Worm (Caenorhabditis elegans): ENCODE results near the gene snr-3.

Gene snr-3

DNA sequence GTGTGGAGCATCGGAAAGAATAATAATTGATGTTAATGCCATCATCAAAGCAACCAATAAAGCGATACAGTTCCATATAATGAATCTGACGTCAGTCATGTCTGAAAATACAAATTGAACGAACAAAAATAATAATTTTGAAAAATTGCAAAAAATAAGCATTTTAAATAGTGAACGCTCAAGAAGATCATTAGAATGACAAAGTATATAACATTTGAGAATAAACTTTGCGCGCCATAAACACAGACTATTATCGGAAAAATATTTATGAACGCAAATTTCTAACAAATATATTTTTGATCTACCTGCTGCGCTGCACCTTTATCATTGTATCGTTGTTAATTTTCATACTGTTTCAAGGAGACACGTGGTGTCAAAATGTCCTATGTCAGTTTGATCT, 11.9 kb upstream of the snr-3 start, which contains the start of gene R05G9.3:
Gene R05G9.3 (minus strand): TSS at position 101 of the 400 bp plus-strand sequence.
- TF ChIP-seq unc-62 (GFP tag; optimal IDR thresholded peaks at IDR 0.05) = no peak

DNA sequence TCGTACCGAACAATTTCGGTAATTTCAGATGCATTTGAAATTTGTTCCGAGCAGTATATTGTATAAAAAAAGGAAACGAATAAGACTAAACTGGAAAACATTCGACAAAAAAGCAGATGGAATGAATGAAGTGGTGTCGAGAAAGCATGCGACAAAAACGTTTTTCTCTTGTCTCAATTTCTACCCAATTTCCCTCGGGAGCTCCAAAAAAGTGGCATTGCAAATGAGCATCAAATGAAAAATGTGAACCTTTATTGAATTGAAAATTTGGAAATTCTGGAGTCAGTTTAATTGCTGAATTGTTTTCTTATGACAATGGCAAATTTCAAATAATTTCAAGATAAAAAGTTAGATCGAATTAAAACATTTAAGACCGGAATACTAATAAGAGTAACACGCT, 10.6 kb upstream of the snr-3 start, which contains the start of gene R05G9.5:
Gene R05G9.5 (minus strand): TSS at position 101 of the 400 bp plus-strand sequence.
- TF ChIP-seq unc-62 (GFP tag; optimal IDR thresholded peaks at IDR 0.05) = no peak

DNA sequence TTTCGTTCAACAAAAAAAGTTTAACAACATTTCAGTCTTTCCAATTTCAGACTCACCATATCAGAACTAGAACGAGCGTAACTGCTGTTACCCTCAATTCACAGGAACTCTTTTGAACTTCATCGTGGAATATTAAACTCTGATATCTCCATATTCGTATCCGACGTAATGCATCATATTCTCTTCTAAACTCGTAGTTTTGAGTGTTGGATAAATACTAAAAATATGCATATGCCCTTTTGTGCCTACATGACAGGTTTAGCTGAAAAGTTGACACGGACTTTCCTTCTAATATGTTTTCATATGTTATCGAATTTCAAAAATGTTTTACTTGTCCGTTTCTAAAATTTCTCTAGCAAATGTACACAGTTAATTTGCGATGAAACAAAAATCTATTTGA, 9.5 kb upstream of the snr-3 start, which contains the start of gene twk-49:
Gene twk-49 (minus strand): TSS at position 101 of the 400 bp plus-strand sequence.
- no peak for TF ChIP-seq unc-62 (GFP tag; optimal IDR thresholded peaks at IDR 0.05)

DNA sequence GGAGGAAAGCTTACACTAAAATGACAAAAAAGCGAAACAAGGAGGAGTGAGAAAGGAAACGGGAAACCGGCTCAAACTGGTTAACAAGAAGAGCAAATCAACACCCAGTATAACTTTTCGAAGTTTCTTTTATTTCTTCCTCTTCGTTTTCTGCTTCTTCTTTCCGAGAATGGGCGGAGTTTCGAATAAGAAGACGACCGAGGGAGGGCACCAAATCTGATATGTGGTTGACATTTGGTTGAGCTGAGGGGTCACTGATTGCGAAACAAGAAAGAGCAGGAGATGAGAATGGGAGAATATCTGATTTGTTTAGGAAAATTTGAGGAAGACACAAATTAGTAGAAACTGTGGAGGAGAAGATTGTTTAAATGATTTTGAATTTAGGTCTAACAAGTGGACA, 9.0 kb upstream of the snr-3 start:
- TF ChIP-seq unc-62 (GFP tag; optimal IDR thresholded peaks at IDR 0.05) = no peak

DNA sequence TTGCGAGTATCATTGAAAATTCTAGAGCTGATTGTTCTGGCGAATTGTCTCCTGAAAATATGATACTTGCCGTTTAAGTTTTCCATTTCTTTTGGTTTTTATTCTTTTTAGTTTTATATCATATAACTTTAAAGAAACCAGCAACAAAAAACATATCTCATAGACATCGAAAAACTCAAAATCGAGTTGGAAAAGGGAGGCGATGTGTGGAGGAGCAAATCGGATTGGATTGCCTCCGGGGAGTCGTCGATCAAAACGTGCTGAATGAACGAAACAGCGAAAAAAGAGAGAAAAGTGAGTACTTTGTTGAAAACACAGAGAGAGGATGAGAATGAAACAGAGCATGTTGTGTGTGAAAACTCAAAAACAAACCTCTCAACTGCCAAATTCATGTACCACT, 7.6 kb upstream of the snr-3 start:
- TF ChIP-seq unc-62 (GFP tag; optimal IDR thresholded peaks at IDR 0.05) = no peak

DNA sequence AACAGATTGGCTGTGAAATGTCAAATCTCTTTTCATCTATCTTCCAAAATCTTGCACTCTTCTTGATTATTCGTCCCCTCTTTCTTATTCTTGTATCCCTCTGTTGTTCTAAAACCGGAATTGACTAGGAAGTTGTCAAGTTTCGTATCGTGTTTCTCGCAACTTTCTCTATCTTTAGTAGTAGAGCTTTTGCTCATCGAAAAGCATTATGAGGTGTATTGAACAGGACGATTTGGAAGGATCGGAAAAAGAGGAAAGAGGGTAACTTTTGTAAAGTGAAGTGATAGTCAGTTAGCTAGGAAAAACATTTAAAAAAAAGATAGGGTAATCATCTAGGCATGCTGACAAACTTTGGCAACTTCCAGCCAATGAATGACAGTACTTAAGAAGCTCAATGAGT, 6.9 kb upstream of the snr-3 start:
- no peak for TF ChIP-seq unc-62 (GFP tag; optimal IDR thresholded peaks at IDR 0.05)

DNA sequence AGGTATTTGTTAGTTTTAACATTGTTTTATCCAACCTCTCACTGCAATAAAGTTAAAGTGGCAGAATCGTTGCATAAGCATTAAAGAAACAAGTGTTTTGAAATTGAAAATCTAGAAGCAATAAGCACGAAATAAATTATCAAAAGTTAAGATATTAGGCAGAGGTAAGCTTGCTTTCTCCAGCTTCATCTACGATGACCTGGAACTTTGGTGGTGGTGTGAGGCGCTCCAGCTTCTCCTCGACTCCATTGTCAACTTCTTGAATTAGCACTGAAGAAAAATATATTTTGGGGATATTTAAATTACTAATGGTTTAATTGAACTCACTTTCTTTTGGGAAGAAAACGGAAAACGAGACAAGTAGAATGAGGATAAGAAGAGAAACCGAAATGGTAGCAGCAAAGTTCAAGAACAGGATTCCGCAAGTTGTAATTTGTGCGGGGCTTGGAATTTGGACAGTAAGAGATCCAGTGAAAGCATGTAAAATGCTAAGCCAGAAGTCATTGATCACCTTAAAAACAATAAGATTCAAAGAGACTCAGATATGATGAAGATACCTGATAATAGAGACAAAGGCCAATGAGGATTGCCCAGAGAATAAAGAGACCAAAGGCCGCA, 4.3 kb upstream of the snr-3 start:
- no peak for TF ChIP-seq unc-62 (GFP tag; optimal IDR thresholded peaks at IDR 0.05)

DNA sequence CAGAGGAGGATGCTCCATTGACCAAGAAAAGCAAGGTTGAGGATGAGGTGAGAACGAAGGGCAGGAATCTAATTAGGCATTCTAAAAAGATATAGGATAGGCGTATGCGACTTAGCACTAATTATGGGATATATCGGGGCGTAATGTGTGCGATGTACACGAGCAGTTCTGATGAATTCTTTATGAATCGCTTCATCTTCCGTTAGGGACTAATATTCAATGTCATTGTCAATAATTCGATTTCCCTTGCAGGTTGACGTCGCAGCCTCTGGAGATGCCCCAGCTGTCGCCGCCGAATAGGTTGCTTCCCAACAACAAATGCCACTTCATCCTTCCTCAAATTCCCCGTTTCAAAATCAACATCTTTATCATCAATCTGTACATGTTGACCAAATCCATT, 3.6 kb upstream of the snr-3 start:
- TF ChIP-seq unc-62 (GFP tag; optimal IDR thresholded peaks at IDR 0.05) = no peak

DNA sequence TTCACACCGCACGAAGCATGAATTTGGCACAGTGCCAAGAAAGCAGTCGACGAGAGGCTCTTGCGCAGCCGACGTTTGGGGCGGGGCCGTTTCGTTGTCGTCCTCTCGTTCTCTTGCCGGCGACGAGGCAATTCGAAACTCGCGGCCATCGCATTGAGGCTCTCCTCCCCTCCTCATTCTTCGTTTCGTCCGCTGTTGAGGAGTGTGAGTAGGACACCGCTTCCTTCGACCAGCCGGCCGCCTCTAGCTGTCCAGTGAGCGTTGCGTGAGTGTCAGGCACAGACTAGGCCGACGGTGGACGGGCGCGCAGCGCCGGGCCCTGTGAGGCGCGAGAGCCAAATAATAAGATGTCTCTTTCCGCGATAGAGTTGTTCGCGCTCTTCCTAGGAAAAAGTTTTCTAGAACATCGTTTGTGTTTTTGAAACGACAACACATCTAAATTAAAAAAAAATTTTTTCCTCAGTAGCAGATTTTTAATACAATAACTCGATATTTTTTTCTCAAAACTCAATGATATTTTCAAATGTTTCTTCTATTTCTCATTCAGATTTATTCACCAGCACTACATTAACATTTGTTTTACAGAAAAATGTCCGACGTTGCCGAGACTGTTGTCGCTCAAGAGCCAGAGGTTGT, 2.4 kb upstream of the snr-3 start, which contains the start of the genes T28D9.11 and T28D9.1:
Gene T28D9.11 (minus strand): TSS at position 177 of the 636 bp plus-strand sequence.
Gene T28D9.1 (plus strand): TSS at position 586 of the 636 bp plus-strand sequence.
- no peak for TF ChIP-seq unc-62 (GFP tag; optimal IDR thresholded peaks at IDR 0.05)

DNA sequence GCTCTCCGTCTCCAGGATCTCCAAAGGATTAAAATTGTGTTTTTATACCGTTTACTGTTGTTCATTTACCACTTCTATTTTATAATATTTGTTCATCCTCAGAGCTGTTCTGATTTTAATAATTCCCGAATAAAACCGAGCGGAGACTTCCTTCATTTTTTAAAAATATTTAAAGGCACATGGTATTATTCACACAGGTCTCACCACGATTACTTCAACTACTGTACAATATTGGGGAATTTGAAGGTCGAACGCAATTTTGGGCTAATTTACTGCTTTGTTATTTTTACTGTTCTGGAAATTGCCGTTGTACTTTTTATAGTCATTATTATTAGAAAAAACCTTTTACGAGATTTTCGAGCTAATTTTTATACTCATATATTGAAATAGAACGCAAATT, 1.6 kb upstream of the snr-3 start:
- TF ChIP-seq unc-62 (GFP tag; optimal IDR thresholded peaks at IDR 0.05) = no peak

DNA sequence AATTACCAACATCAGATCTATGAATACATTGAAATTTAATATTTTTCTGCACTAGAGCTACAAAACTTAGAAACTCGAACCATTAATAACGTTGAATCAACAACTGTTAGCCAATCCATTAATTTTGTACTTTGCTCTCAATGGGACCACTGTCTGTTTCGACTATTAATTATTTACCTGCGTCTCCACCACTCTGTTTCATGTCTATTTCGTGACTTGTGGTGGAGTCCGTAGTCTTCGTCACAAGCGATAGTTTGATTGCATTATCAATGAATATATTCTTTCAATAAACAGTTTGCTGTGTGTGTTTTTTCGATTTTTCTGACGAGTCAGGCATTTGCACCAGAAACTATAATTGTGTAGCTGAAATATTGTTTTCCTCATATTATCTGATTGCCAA, 3.2 kb downstream of the snr-3 start:
- no peak for TF ChIP-seq unc-62 (GFP tag; optimal IDR thresholded peaks at IDR 0.05)

DNA sequence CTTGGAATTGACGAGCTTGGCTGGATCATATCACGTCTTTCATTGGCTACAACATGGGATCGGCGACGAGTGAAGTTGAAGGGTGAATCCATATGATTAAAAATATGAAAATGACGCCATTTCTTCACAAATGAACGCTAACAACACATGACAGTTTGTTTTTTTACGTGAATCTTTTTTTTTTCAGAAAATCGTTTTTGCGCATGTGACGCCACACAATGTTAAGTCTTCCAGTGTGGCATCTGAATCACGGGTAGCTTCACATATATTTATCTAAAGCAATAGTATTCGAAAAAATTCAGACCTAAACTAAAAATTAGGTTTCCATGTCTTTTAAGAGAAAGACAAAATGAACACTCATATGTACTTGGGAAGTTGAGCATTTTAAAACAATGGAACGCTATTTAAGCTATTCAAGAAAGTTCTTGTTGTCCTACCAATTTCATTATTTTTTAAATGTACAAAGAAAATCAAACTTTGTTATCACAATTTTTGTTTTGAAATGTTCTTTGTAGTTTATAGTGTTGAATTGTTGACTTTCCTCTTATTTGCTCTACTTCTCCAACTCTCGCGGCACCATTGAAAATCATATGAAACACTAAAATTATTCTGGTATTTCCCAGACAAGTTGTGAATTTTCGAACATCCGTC, 4.6 kb downstream of the snr-3 start, which contains the start of the genes lido-16 and plpp-1.2:
Gene lido-16 (minus strand): TSS at position 101 of the 651 bp plus-strand sequence.
Gene plpp-1.2 (plus strand): TSS at position 601 of the 651 bp plus-strand sequence.
- no peak for TF ChIP-seq unc-62 (GFP tag; optimal IDR thresholded peaks at IDR 0.05)

DNA sequence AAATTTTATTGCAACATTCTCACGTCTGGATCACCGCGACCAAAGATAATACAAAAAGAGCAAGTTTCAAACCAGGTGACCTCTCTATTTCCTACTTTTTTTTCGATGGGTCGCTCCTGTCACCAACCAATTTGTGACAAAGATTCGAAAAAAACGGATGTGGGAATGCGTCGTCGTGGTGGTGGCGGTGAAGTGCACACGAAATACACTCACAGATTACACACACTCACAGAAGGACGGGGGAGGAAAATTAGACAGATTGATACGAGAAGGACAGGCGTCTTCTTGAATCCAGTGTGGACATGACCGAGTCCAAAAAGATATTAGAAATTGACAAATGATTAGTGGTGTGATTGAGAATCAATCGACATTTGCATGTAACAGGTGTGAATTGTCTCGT, 6.8 kb downstream of the snr-3 start:
- no peak for TF ChIP-seq unc-62 (GFP tag; optimal IDR thresholded peaks at IDR 0.05)

DNA sequence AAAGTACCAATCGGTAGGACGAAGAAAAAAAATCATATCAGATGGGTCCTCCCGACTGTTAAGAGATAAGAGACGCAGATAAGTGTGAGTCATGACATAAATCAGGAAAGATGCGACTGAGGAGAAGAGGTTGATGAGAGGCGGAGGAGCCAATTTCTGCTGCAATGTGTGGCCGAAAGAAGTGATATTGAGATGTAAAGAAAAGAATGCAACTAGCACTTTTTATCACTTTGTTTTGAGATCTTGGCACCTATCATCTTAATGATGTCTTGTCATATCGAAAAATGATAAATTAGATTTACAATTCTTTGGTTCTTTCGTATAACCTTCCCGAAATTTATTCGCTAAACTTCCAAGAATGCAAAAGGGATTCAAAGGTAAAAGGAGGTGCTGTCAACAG, 7.5 kb downstream of the snr-3 start, which contains the start of gene del-10:
Gene del-10 (minus strand): TSS at position 24 of the 400 bp plus-strand sequence.
- no peak for TF ChIP-seq unc-62 (GFP tag; optimal IDR thresholded peaks at IDR 0.05)

DNA sequence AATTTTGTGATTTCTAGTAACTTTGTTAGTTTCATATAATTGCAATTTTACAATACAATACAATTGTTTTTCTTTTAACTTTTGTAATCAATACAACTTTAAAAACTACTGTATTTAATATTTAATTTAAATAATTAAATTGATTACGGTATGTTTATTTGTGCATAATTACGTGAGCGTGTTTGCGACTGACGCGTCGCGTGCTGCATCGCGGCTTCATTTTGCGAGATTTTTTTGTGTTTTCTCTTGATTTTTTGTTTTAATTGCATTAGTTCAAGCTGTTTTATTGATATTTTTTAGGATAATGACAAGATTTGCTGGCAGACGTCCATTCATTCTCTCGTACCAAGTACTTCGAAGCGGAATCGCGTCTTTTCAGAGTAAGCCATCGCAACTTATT, 12.9 kb downstream of the snr-3 start, which contains the start of gene T28D9.4:
Gene T28D9.4 (plus strand): TSS at position 301 of the 400 bp plus-strand sequence.
- TF ChIP-seq unc-62 (GFP tag; optimal IDR thresholded peaks at IDR 0.05) = no peak

DNA sequence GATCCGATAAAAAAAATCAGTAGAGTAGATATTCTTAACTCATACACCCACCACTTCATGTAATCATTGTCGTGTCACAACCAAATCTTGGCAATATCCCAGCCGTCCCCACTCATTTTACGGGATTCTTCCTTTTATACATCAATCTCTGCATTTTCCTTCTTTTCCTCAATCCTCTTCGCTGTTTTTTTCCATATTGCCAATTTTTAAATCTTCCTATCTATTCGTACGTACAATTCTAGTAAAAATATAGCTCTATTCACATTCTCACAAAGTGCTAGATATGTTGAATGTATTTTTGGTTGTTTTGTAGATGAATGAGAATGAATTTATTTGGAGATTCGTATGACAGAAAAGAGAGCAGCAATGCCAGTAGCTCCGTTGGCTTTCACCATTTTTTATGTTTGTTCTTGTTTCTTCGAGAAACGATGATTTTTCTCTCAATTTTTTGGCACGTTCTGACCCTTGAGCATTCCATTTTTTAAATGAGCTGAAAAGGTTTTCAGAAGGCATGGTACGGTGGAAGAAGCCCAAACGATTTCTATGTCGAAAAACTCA, 14.3 kb downstream of the snr-3 start, which contains the start of gene T28D9.16:
Gene T28D9.16 (plus strand): TSS at position 508 of the 558 bp plus-strand sequence.
- no peak for TF ChIP-seq unc-62 (GFP tag; optimal IDR thresholded peaks at IDR 0.05)
